6 worm cellular contexts compared by ENCODE assay signal in genomic region chrV:16100103-16100730, ce11.
A peak's percentile ranks its signal among the peaks of the same experiment; 100 is the strongest.
TF ChIP-seq lines count a peak whose summit lies in the region.

TSS of gene cth-1 (plus strand) at chrV:16100680.

TF ChIP-seq in whole organism, L1 larva, 84 proteins besides CTCF, POLR2A, EP300 and RAD21 (continues in another document):
- TF ChIP-seq Y116A8C.19 (tag; optimal IDR thresholded peaks at IDR 0.05; lab: Kevin White, UChicago; ENCODE audit: borderline replicate concordance): no peak
- TF ChIP-seq mep-1 (tag; optimal IDR thresholded peaks at IDR 0.05; lab: Kevin White, UChicago): no peak
- TF ChIP-seq elt-3 (tag; optimal IDR thresholded peaks at IDR 0.05; lab: Kevin White, UChicago): peak in 3 of 6 experiments; percentile 38 to 67 (median 46)
- TF ChIP-seq nhr-85 (tag; lab: Kevin White, UChicago): peak; percentile 72
- no peak for TF ChIP-seq zag-1 (tag; optimal IDR thresholded peaks at IDR 0.05; lab: Kevin White, UChicago)
- no peak for TF ChIP-seq unc-130 (tag; optimal IDR thresholded peaks at IDR 0.05; lab: Kevin White, UChicago)
- no peak for TF ChIP-seq jun-1 (tag; optimal IDR thresholded peaks at IDR 0.05; lab: Kevin White, UChicago)
- TF ChIP-seq swsn-7 (tag; optimal IDR thresholded peaks at IDR 0.05; lab: Kevin White, UChicago): no peak
- no peak for TF ChIP-seq mef-2 (tag; optimal IDR thresholded peaks at IDR 0.05; lab: Kevin White, UChicago)
- TF ChIP-seq egl-27 (tag; optimal IDR thresholded peaks at IDR 0.05; lab: Kevin White, UChicago): no peak
- TF ChIP-seq C04F5.9 (tag; optimal IDR thresholded peaks at IDR 0.05; lab: Kevin White, UChicago): no peak
- TF ChIP-seq fkh-10 (GFP tag; optimal IDR thresholded peaks at IDR 0.05; lab: Kevin White, UChicago): no peak
- no peak for TF ChIP-seq ceh-63 (GFP tag; optimal IDR thresholded peaks at IDR 0.05; lab: Kevin White, UChicago)
- TF ChIP-seq sox-4 (tag; optimal IDR thresholded peaks at IDR 0.05; lab: Kevin White, UChicago): no peak
- TF ChIP-seq sptf-1 (tag; optimal IDR thresholded peaks at IDR 0.05; lab: Kevin White, UChicago): no peak
- TF ChIP-seq fos-1 (tag; optimal IDR thresholded peaks at IDR 0.05; lab: Kevin White, UChicago): no peak

TF ChIP-seq in whole organism, L2 larva, 48 proteins besides CTCF, POLR2A, EP300 and RAD21:
- TF ChIP-seq lin-39 (tag; optimal IDR thresholded peaks at IDR 0.05; lab: Kevin White, UChicago) (no peak), sma-9 (GFP tag; optimal IDR thresholded peaks at IDR 0.05; lab: Kevin White, UChicago) (peak; percentile 84), sma-9 (tag; optimal IDR thresholded peaks at IDR 0.05; lab: Kevin White, UChicago) (no peak), fos-1 (tag; optimal IDR thresholded peaks at IDR 0.05; lab: Kevin White, UChicago) (peak; percentile 37), ZK546.5 (tag; optimal IDR thresholded peaks at IDR 0.05; lab: Kevin White, UChicago) (no peak), egl-27 (tag; optimal IDR thresholded peaks at IDR 0.05; lab: Kevin White, UChicago) (no peak)

TF ChIP-seq in whole organism, L3 larva, 47 proteins besides CTCF, POLR2A, EP300 and RAD21:
- no peak for TF ChIP-seq sea-2 (GFP tag; optimal IDR thresholded peaks at IDR 0.05; lab: Kevin White, UChicago)
- TF ChIP-seq nhr-11 (tag; optimal IDR thresholded peaks at IDR 0.05; lab: Kevin White, UChicago): no peak
- peak; percentile 59 for TF ChIP-seq elt-1 (tag; optimal IDR thresholded peaks at IDR 0.05; lab: Kevin White, UChicago)
- TF ChIP-seq elt-3 (tag; optimal IDR thresholded peaks at IDR 0.05; lab: Kevin White, UChicago): peak in 1 of 3 experiments; percentile 72
- TF ChIP-seq fkh-2 (tag; optimal IDR thresholded peaks at IDR 0.05; lab: Kevin White, UChicago): no peak
- TF ChIP-seq elt-2 (tag; optimal IDR thresholded peaks at IDR 0.05; lab: Kevin White, UChicago): peak; percentile 60
- no peak for TF ChIP-seq mml-1 (tag; optimal IDR thresholded peaks at IDR 0.05; lab: Kevin White, UChicago)
- peak; percentile 73 for TF ChIP-seq pqm-1 (tag; optimal IDR thresholded peaks at IDR 0.05; lab: Kevin White, UChicago)

TF ChIP-seq in whole organism, L4 larva, 104 proteins besides CTCF, POLR2A, EP300 and RAD21:
- peak; percentile 27 for TF ChIP-seq hlh-11 (tag; optimal IDR thresholded peaks at IDR 0.05; lab: Kevin White, UChicago)
- no peak for TF ChIP-seq madf-5 (GFP tag; IDR thresholded peaks at IDR 0.05; lab: Robert Waterston, UW)
- peak; percentile 74 for TF ChIP-seq nhr-48 (tag; optimal IDR thresholded peaks at IDR 0.05; lab: Kevin White, UChicago)
- TF ChIP-seq T20F7.1 (GFP tag; optimal IDR thresholded peaks at IDR 0.05; lab: Kevin White, UChicago): no peak
- TF ChIP-seq nhr-11 (tag; optimal IDR thresholded peaks at IDR 0.05; lab: Kevin White, UChicago): no peak
- peak; percentile 97 for TF ChIP-seq nhr-28 (tag; optimal IDR thresholded peaks at IDR 0.05; lab: Kevin White, UChicago)
- TF ChIP-seq ceh-82 (tag; optimal IDR thresholded peaks at IDR 0.05; lab: Kevin White, UChicago): no peak
- TF ChIP-seq dmd-6 (GFP tag; IDR thresholded peaks at IDR 0.05; lab: Robert Waterston, UW): peak; percentile 69
- TF ChIP-seq hlh-30 (tag; optimal IDR thresholded peaks at IDR 0.05; lab: Kevin White, UChicago; ENCODE audit: insufficient read depth): peak; percentile 32
- no peak for TF ChIP-seq daf-16 (GFP tag; optimal IDR thresholded peaks at IDR 0.05; lab: Kevin White, UChicago)
- TF ChIP-seq daf-16 (tag; optimal IDR thresholded peaks at IDR 0.05; lab: Kevin White, UChicago): peak; percentile 50
- TF ChIP-seq dve-1 (tag; optimal IDR thresholded peaks at IDR 0.05; lab: Kevin White, UChicago; ENCODE audit: insufficient read depth): peak; percentile 66
- peak; percentile 64 for TF ChIP-seq pqm-1 (tag; optimal IDR thresholded peaks at IDR 0.05; lab: Kevin White, UChicago)
- no peak for TF ChIP-seq nhr-237 (tag; optimal IDR thresholded peaks at IDR 0.05; lab: Kevin White, UChicago)
- peak in 1 of 2 experiments; percentile 27 for TF ChIP-seq unc-62 (GFP tag; optimal IDR thresholded peaks at IDR 0.05 in 1 of 2; lab: Kevin White, UChicago)
- no peak for TF ChIP-seq unc-62 (tag; optimal IDR thresholded peaks at IDR 0.05; lab: Kevin White, UChicago)
- no peak for TF ChIP-seq mxl-3 (GFP tag; optimal IDR thresholded peaks at IDR 0.05; lab: Kevin White, UChicago)
- TF ChIP-seq aha-1 (tag; lab: Kevin White, UChicago): peak; percentile 63
- TF ChIP-seq hmg-1.1 (GFP tag; IDR thresholded peaks at IDR 0.05; lab: Robert Waterston, UW): no peak

TF ChIP-seq in whole organism, late embryonic, 69 proteins besides CTCF, POLR2A, EP300 and RAD21:
- no peak for TF ChIP-seq tbx-7 (tag; optimal IDR thresholded peaks at IDR 0.05; lab: Kevin White, UChicago)
- TF ChIP-seq pha-4 (tag; optimal IDR thresholded peaks at IDR 0.05; lab: Kevin White, UChicago): no peak
- TF ChIP-seq elt-2 (tag; optimal IDR thresholded peaks at IDR 0.05; lab: Kevin White, UChicago): peak; percentile 55
- no peak for TF ChIP-seq fkh-6 (tag; optimal IDR thresholded peaks at IDR 0.05; lab: Kevin White, UChicago)
- no peak for TF ChIP-seq ceh-34 (tag; optimal IDR thresholded peaks at IDR 0.05; lab: Kevin White, UChicago)
- no peak for TF ChIP-seq ceh-45 (GFP tag; IDR thresholded peaks at IDR 0.05; lab: Robert Waterston, UW)
- TF ChIP-seq rnt-1 (tag; optimal IDR thresholded peaks at IDR 0.05; lab: Kevin White, UChicago): no peak
- TF ChIP-seq unc-3 (GFP tag; conservative IDR thresholded peaks at IDR 0.05; lab: Robert Waterston, UW): no peak
- no peak for TF ChIP-seq unc-3 (tag; optimal IDR thresholded peaks at IDR 0.05; lab: Kevin White, UChicago)
TF ChIP-seq in whole organism, late embryonic: peak in this region for 1.

TF ChIP-seq in whole organism, young adult, 124 proteins besides CTCF, POLR2A, EP300 and RAD21:
- peak; percentile 68 for TF ChIP-seq nhr-80 (tag; optimal IDR thresholded peaks at IDR 0.05; lab: Kevin White, UChicago)
- no peak for TF ChIP-seq madf-10 (tag; optimal IDR thresholded peaks at IDR 0.05; lab: Kevin White, UChicago)
